Fruit fly (Drosophila melanogaster): Measurements from ENCODE around the gene Mps1.

Mps1 gene

DNA sequence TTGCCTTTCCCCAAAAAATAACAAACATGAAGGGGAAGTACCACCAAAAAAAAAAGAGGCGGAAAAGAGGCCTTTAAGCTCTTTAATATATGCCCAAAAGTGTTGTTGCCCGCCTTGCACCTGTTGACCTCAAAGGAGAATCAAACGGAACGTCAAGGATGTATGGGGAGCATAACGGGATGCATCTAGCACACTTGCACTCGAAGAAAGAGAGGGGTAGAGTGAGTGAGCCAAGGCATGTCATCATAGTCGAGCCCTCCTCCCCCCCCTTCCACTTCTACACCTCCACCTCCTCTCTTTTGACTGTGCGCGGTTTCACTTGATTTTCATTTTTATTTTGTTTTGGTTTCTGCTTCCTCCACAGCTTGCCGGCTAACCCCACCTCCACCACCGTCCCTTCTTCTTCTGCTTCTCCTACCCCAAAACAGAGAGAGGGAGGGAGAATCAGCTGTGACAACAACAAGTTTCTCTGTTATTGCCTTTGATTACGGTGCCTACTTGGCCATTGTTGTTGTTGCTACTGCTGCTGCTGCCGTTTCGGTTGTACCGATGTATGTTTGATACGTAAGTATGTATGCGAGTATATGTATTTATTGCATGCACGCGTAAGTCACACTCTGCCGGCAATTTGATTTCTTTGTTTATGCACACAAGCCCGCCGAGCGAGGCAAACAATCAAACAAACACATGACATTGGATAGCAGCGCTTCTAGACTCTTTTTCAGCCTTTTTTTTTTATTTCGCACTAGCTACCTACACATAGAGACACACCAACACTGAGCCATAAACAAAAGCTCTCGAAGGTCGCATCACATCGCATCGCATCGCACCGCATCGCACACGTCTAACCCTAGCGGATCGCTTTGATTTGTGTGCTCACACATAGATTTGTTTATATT is 41.8 kb downstream of the Mps1 start (continued):
- TF ChIP-seq so (GFP tag; IDR thresholded peaks at IDR 0.05) (no peak), Asciz (GFP tag; optimal IDR thresholded peaks at IDR 0.05) (no peak), cg (GFP tag; optimal IDR thresholded peaks at IDR 0.05) (peak; percentile 57), Aef1 (GFP tag; IDR thresholded peaks at IDR 0.05) (no peak), lilli (GFP tag; optimal IDR thresholded peaks at IDR 0.05) (no peak), CG32772 (GFP tag; IDR thresholded peaks at IDR 0.05) (no peak), CG5953 (GFP tag; IDR thresholded peaks at IDR 0.05) (no peak), bowl (GFP tag; IDR thresholded peaks at IDR 0.05) (no peak), chm (GFP tag; IDR thresholded peaks at IDR 0.05) (no peak), CG4360 (GFP tag; IDR thresholded peaks at IDR 0.05) (peak; percentile 97), Hand (GFP tag; optimal IDR thresholded peaks at IDR 0.05) (no peak), her (GFP tag; optimal IDR thresholded peaks at IDR 0.05) (no peak), Sox102F (GFP tag; optimal IDR thresholded peaks at IDR 0.05) (no peak), Mad (GFP tag; optimal IDR thresholded peaks at IDR 0.05) (no peak), vfl (GFP tag; optimal IDR thresholded peaks at IDR 0.05) (no peak), nom (GFP tag; optimal IDR thresholded peaks at IDR 0.05) (peak; percentile 48), kah (GFP tag; optimal IDR thresholded peaks at IDR 0.05) (peak; percentile 12), fd102C (GFP tag; optimal IDR thresholded peaks at IDR 0.05) (no peak), Eip74EF (GFP tag; optimal IDR thresholded peaks at IDR 0.05) (peak in 1 of 2 experiments; percentile 29), CG6813 (GFP tag; optimal IDR thresholded peaks at IDR 0.05) (no peak), peb (GFP tag; IDR thresholded peaks at IDR 0.05) (no peak), sqz (GFP tag; optimal IDR thresholded peaks at IDR 0.05) (peak; percentile 34), crol (GFP tag; IDR thresholded peaks at IDR 0.05) (peak; percentile 85), klu (GFP tag; IDR thresholded peaks at IDR 0.05) (no peak), CrebB (tag; optimal IDR thresholded peaks at IDR 0.05) (no peak), CG32767 (GFP tag; IDR thresholded peaks at IDR 0.05) (0 out of 2 replicates have a peak, but pooled peaks have one; percentile 7), grn (GFP tag; optimal IDR thresholded peaks at IDR 0.05) (no peak), CG7271 (tag; optimal IDR thresholded peaks at IDR 0.05) (no peak), Kr (GFP tag; optimal IDR thresholded peaks at IDR 0.05) (peak; percentile 52), odd (GFP tag; optimal IDR thresholded peaks at IDR 0.05) (peak; percentile 53), Pdp1 (GFP tag; optimal IDR thresholded peaks at IDR 0.05) (peak in 1 of 2 experiments; percentile 51), chinmo (GFP tag; IDR thresholded peaks at IDR 0.05; ENCODE audit: partially characterized antibody) (peak; percentile 74; the same call in 2 of the 4 replicates), Scr (GFP tag; IDR thresholded peaks at IDR 0.05; ENCODE audit: partially characterized antibody) (no peak), CG34422 (GFP tag; IDR thresholded peaks at IDR 0.05) (peak; percentile 56; the same call in 2 of the 3 replicates), lov (optimal IDR thresholded peaks at IDR 0.05) (no peak), lov (GFP tag; IDR thresholded peaks at IDR 0.05) (no peak), Jarid2 (GFP tag; optimal IDR thresholded peaks at IDR 0.05) (no peak), CG1792 (GFP tag; optimal IDR thresholded peaks at IDR 0.05) (no peak), CG6272 (GFP tag; IDR thresholded peaks at IDR 0.05) (no peak), Usf (GFP tag; optimal IDR thresholded peaks at IDR 0.05) (no peak), HHEX (GFP tag; optimal IDR thresholded peaks at IDR 0.05) (no peak), Blimp-1 (GFP tag; optimal IDR thresholded peaks at IDR 0.05) (peak; percentile 46), lola (GFP tag; optimal IDR thresholded peaks at IDR 0.05) (peak in 1 of 3 experiments; percentile 2), CG14050 (GFP tag; IDR thresholded peaks at IDR 0.05) (no peak)
